Worm (Caenorhabditis elegans) whole organism, early embryonic: ENCODE results near the gene Y97E10AR.1.

ENCODE experiments used
- B0310.2 ChIP-seq: sonication (generic microtip); optimal IDR thresholded peaks from 2 replicates; lab custom pipeline; 2016; ENCODE audit warnings: mild to moderate bottlenecking, missing genetic modification characterization, missing compliant biosample characterization
- F13C5.2 ChIP-seq: sonication (generic microtip); optimal IDR thresholded peaks from 2 replicates; lab custom pipeline; 2017; ENCODE audit warnings: mild to moderate bottlenecking, missing genetic modification characterization, inconsistent platforms, missing compliant biosample characterization
- aly-1 ChIP-seq: sonication (generic microtip); optimal IDR thresholded peaks from 2 replicates; lab custom pipeline; 2016; ENCODE audit warnings: missing genetic modification characterization, missing compliant biosample characterization
- ama-1 ChIP-seq: fragments of 150-350 bp; optimal IDR thresholded peaks from 2 replicates; lab custom pipeline; 2014
- ceh-13 ChIP-seq: fragments of 200-800 bp; sonication (Bioruptor generic); optimal IDR thresholded peaks from 2 replicates; lab custom pipeline; 2018; ENCODE audit warnings: mild to moderate bottlenecking, missing genetic modification characterization, missing compliant biosample characterization
- ceh-36 ChIP-seq: sonication (generic microtip); optimal IDR thresholded peaks from 2 replicates; lab custom pipeline; 2016; ENCODE audit warnings: missing genetic modification characterization, inconsistent platforms, missing compliant biosample characterization
- ets-7 ChIP-seq: sonication (generic microtip); optimal IDR thresholded peaks from 2 replicates; lab custom pipeline; 2016; ENCODE audit warnings: missing genotype, missing genetic modification characterization, missing compliant biosample characterization
- flt-1 ChIP-seq: fragments of 200-800 bp; sonication (Bioruptor generic); IDR thresholded peaks from 2 replicates; pipeline ENCODE4 v1.3.6; 2022; ENCODE audit warnings: missing genetic modification characterization, missing compliant biosample characterization
- hmbx-1 ChIP-seq: sonication (generic microtip); optimal IDR thresholded peaks from 2 replicates; lab custom pipeline; 2016; ENCODE audit warnings: mild to moderate bottlenecking, missing genetic modification characterization, missing compliant biosample characterization
- hmg-4 ChIP-seq: fragments of 200-800 bp; sonication (Bioruptor generic); optimal IDR thresholded peaks from 2 replicates; lab custom pipeline; 2018; ENCODE audit warnings: mild to moderate bottlenecking, missing genetic modification characterization, missing compliant biosample characterization
- hnd-1 ChIP-seq: sonication (generic microtip); optimal IDR thresholded peaks from 2 replicates; lab custom pipeline; 2016; ENCODE audit warnings: missing genetic modification characterization, missing compliant biosample characterization
- pes-1 ChIP-seq: fragments of 200-800 bp; sonication (Bioruptor generic); IDR thresholded peaks from 2 replicates; pipeline ENCODE4 v1.3.6; 2022; ENCODE audit warnings: missing genetic modification reagents, missing genetic modification characterization, missing compliant biosample characterization
- scrt-1 ChIP-seq: fragments of 200-800 bp; sonication (Bioruptor generic); IDR thresholded peaks from 2 replicates; pipeline ENCODE4 v1.3.6; 2022; ENCODE audit warnings: missing genetic modification characterization, missing compliant biosample characterization
- sea-1 ChIP-seq: fragments of 200-800 bp; sonication (Bioruptor generic); conservative IDR thresholded peaks from 2 replicates; pipeline ENCODE4 v1.3.6; 2022; ENCODE audit warnings: missing genetic modification characterization, missing compliant biosample characterization
- tbx-11 ChIP-seq: fragments of 200-800 bp; sonication (Bioruptor generic); IDR thresholded peaks from 2 replicates; pipeline ENCODE4 v1.3.6; 2022; ENCODE audit warnings: missing genetic modification characterization, missing compliant biosample characterization
- tbx-37 ChIP-seq: fragments of 200-800 bp; sonication (Bioruptor generic); conservative IDR thresholded peaks from 2 replicates; pipeline ENCODE4 v1.3.6; 2022; ENCODE audit warnings: missing genetic modification reagents, missing genetic modification characterization, missing compliant biosample characterization
- tra-4 ChIP-seq: sonication (generic microtip); optimal IDR thresholded peaks from 2 replicates; lab custom pipeline; 2017; ENCODE audit warnings: missing genetic modification characterization, missing compliant biosample characterization

Y97E10AR.1 gene

DNA sequence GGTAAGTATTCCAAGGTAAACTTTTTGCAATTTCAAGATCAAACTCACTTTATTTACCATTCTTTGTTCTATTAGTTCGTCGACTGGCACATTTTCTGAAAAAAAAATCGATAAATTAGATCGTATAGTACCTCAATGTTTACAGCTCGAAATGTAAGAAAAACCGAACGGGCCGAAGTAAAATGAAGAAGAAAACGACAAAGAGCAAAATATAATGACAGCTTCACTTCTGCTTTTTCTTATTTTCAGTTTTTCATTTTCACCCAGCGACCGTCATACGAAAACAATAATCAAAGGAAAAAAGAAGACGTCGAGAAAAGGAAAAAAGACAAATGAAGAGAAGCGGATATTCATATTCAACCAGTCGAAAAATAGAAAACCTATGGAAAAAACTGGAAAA lies 32.2 kb upstream of the Y97E10AR.1 start, which contains the start of gene che-7:
Gene che-7, minus strand, starts transcription at position 101 of the 400 bp plus-strand sequence.
- TF ChIP-seq hmbx-1 (tag; lab: Kevin White, UChicago), result no peak
- TF ChIP-seq ama-1, result no peak
- no peak for TF ChIP-seq pes-1 (GFP tag; lab: Robert Waterston, UW)
- no peak for TF ChIP-seq F13C5.2 (tag; lab: Kevin White, UChicago)
- no peak for TF ChIP-seq hnd-1 (tag; lab: Kevin White, UChicago)

ce11 chrV:7970519-7970918 lies 30.7 kb upstream of the Y97E10AR.1 start:
- TF ChIP-seq ama-1 (no peak), tbx-11 (GFP tag; lab: Robert Waterston, UW) (no peak), tra-4 (tag; lab: Kevin White, UChicago) (no peak), B0310.2 (tag; lab: Kevin White, UChicago) (no peak), ceh-36 (tag; lab: Kevin White, UChicago) (no peak), flt-1 (GFP tag; lab: Robert Waterston, UW) (no peak), scrt-1 (GFP tag; lab: Robert Waterston, UW) (no peak), F13C5.2 (tag; lab: Kevin White, UChicago) (no peak)

DNA sequence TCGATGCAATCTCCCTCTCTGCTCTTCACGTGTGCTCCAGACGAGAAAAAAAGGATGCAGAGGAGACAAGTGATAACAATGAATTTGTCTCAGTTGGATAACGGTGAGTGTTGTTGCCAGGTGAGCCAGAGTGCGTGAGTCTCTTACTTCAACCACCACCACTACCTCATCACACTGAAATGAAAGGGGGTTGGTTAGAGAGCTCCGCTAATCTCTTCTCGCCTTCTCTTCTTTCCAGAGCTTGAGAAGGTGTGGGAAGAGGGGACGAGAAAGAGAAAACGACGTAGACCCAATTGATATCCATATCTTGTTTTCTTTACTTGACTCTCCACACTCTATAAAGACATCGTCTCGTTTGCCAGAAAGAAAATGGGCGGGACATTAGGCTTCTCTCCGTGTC lies 29.9 kb upstream of the Y97E10AR.1 start:
- TF ChIP-seq tbx-11 (GFP tag; lab: Robert Waterston, UW), result no peak
- TF ChIP-seq tra-4 (tag; lab: Kevin White, UChicago), result no peak
- TF ChIP-seq ceh-36 (tag; lab: Kevin White, UChicago), result no peak
- TF ChIP-seq ets-7 (tag; lab: Kevin White, UChicago), result no peak
- no peak for TF ChIP-seq ama-1
- no peak for TF ChIP-seq sea-1 (GFP tag; lab: Robert Waterston, UW)
- no peak for TF ChIP-seq flt-1 (GFP tag; lab: Robert Waterston, UW)
- TF ChIP-seq F13C5.2 (tag; lab: Kevin White, UChicago), result no peak
- no peak for TF ChIP-seq B0310.2 (tag; lab: Kevin White, UChicago)
- no peak for TF ChIP-seq hmg-4 (GFP tag; lab: Kevin White, UChicago)
- TF ChIP-seq hnd-1 (tag; lab: Kevin White, UChicago), result no peak

- no peak for TF ChIP-seq scrt-1 (GFP tag; lab: Robert Waterston, UW)
- TF ChIP-seq aly-1 (tag; lab: Kevin White, UChicago), result peak; percentile 21
- TF ChIP-seq tra-4 (tag; lab: Kevin White, UChicago), result no peak
- no peak for TF ChIP-seq flt-1 (GFP tag; lab: Robert Waterston, UW)
- no peak for TF ChIP-seq sea-1 (GFP tag; lab: Robert Waterston, UW)
Observed at ce11 chrV:7977701-7978461, 23.4 kb upstream of the Y97E10AR.1 start, which contains the start of gene let-413. Gene let-413 (minus strand): TSS chrV:7977776.

DNA sequence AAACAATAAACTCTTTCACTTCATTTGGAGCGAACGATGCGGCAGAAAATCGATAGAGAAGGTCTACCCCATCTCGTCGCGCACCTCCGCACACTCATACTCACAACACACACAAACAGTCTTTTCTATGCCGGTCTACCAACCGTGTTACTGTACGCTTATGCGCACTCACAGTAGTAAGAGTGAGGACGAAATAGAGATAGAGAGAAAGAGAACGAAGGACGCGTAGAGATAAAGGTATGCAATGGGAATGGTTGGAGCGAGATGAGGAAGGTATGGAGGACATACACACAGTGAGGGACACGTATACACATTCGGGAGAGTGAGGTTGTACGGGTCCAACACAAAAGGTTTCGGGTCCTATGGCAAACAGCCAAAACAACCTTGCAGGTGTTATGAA lies 22.5 kb upstream of the Y97E10AR.1 start:
- peak; percentile 40; the same call in 1 of the 2 replicates for TF ChIP-seq sea-1 (GFP tag; lab: Robert Waterston, UW)
- TF ChIP-seq B0310.2 (tag; lab: Kevin White, UChicago), result peak; percentile 74
- TF ChIP-seq scrt-1 (GFP tag; lab: Robert Waterston, UW), result no peak
- TF ChIP-seq ceh-13 (GFP tag; lab: Kevin White, UChicago), result no peak
- TF ChIP-seq tra-4 (tag; lab: Kevin White, UChicago), result no peak
- TF ChIP-seq tbx-37 (GFP tag; lab: Robert Waterston, UW), result no peak
- TF ChIP-seq ets-7 (tag; lab: Kevin White, UChicago), result no peak
- TF ChIP-seq ceh-36 (tag; lab: Kevin White, UChicago), result peak; percentile 17
- no peak for TF ChIP-seq hmbx-1 (tag; lab: Kevin White, UChicago)
- TF ChIP-seq F13C5.2 (tag; lab: Kevin White, UChicago), result peak; percentile 38
- peak; percentile 87 for TF ChIP-seq hmg-4 (GFP tag; lab: Kevin White, UChicago)
- no peak for TF ChIP-seq flt-1 (GFP tag; lab: Robert Waterston, UW)

DNA sequence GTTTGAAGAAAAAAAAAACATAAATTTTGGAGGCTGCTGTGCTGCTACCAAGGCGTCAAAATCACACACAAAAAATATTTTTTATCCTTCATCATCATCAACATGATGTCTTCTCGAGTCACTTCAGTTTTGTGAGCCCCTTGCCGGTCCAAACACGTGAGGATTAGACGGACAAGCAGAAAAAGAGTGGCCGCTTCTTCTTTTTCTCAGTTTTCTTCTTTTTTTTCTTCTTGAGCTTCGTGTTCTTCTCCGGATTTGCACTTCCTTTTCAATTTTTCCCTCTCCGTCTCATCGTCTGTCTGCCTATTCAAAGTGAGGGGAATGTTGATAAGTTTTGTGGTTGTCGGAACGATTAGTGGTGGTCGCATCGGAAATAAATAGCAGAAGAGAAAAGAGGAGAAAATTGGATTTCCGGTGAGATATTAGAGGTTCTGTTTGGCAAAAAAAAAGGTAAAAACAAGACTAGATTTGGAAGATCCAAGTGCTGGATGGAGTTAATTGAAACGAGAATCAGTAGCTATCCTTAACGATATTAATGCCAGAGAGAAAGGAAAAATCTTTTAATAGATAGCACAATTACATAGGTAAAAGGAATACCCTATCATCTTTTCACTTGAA lies 20.8 kb upstream of the Y97E10AR.1 start:
- TF ChIP-seq F13C5.2 (tag; lab: Kevin White, UChicago), result no peak

- TF ChIP-seq hmbx-1 (tag; lab: Kevin White, UChicago), result no peak
- no peak for TF ChIP-seq flt-1 (GFP tag; lab: Robert Waterston, UW)
- no peak for TF ChIP-seq scrt-1 (GFP tag; lab: Robert Waterston, UW)
- no peak for TF ChIP-seq ceh-13 (GFP tag; lab: Kevin White, UChicago)
- no peak for TF ChIP-seq tra-4 (tag; lab: Kevin White, UChicago)
- TF ChIP-seq B0310.2 (tag; lab: Kevin White, UChicago), result no peak
- no peak for TF ChIP-seq sea-1 (GFP tag; lab: Robert Waterston, UW)
- no peak for TF ChIP-seq ama-1
- no peak for TF ChIP-seq ceh-36 (tag; lab: Kevin White, UChicago)
- no peak for TF ChIP-seq F13C5.2 (tag; lab: Kevin White, UChicago)
- no peak for TF ChIP-seq tbx-11 (GFP tag; lab: Robert Waterston, UW)
- TF ChIP-seq ets-7 (tag; lab: Kevin White, UChicago), result no peak
- TF ChIP-seq tbx-37 (GFP tag; lab: Robert Waterston, UW), result no peak
- no peak for TF ChIP-seq hmg-4 (GFP tag; lab: Kevin White, UChicago)
- TF ChIP-seq aly-1 (tag; lab: Kevin White, UChicago), result no peak
- TF ChIP-seq pes-1 (GFP tag; lab: Robert Waterston, UW), result no peak
Observed at ce11 chrV:7980993-7981595, 20.2 kb upstream of the Y97E10AR.1 start, which contains the start of gene F26D11.1. Gene F26D11.1 (plus strand): TSS chrV:7981545.
